Worm (Caenorhabditis elegans): ENCODE data around the gene srh-193.
"Not testable (repeated sequence)": the region's sequence is repeated elsewhere in the genome, so short reads cannot be mapped to it uniquely, and the experiment has no call there.

ce11 chrV:4334209-4334608, 44.2 kb upstream of the srh-193 start:
- not testable (repeated sequence) for TF ChIP-seq C06A6.2 (GFP tag; conservative IDR thresholded peaks at IDR 0.05); Y79H2A.3 (GFP tag; conservative IDR thresholded peaks at IDR 0.05); madf-10 (tag; optimal IDR thresholded peaks at IDR 0.05); F49E8.2 (tag; optimal IDR thresholded peaks at IDR 0.05; ENCODE audit: insufficient read depth); repo-1 (tag; optimal IDR thresholded peaks at IDR 0.05); zim-3 (tag; optimal IDR thresholded peaks at IDR 0.05); sea-2 (GFP tag; IDR thresholded peaks at IDR 0.05); F52B5.7 (tag; optimal IDR thresholded peaks at IDR 0.05); dox-1 (GFP tag; IDR thresholded peaks at IDR 0.05); ztf-3 (GFP tag; optimal IDR thresholded peaks at IDR 0.05); K11D2.4 (GFP tag; IDR thresholded peaks at IDR 0.05)
